Worm (Caenorhabditis elegans): ENCODE data around the gene Y37D8A.6.

DNA sequence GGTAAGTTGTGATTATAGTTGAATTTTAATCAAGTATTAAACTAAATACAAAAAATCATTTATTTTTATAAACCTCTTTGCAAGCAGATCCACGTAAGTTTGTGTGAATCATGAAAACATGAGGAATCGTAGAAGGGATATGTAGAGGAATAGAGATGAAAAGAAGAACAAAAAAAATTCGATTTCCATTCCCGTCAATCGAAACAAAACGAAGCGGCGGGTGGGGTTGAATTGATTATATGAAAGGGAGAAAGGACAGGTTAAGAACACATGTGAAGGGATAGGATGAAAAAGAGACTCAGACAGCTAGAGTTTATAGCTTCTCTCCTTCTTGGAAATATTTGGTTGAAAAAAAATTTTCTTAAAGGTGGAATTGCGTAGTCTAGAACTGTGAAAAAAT is 10.0 kb downstream of the Y37D8A.6 start:
- TF ChIP-seq ztf-11 (tag; optimal IDR thresholded peaks at IDR 0.05) (no peak), unc-39 (tag; optimal IDR thresholded peaks at IDR 0.05) (no peak), sma-9 (GFP tag; optimal IDR thresholded peaks at IDR 0.05) (peak; percentile 24), sma-9 (tag; optimal IDR thresholded peaks at IDR 0.05) (no peak), alr-1 (tag; optimal IDR thresholded peaks at IDR 0.05) (no peak), ZK546.5 (tag; optimal IDR thresholded peaks at IDR 0.05) (no peak), nhr-12 (tag; optimal IDR thresholded peaks at IDR 0.05) (no peak), skn-1 (tag; optimal IDR thresholded peaks at IDR 0.05) (no peak), fos-1 (tag; optimal IDR thresholded peaks at IDR 0.05) (peak; percentile 21), nhr-25 (tag; optimal IDR thresholded peaks at IDR 0.05) (peak; percentile 20), mdl-1 (tag; optimal IDR thresholded peaks at IDR 0.05) (no peak), C34F6.9 (tag; optimal IDR thresholded peaks at IDR 0.05) (no peak), nhr-77 (tag; optimal IDR thresholded peaks at IDR 0.05) (no peak), egl-27 (tag; optimal IDR thresholded peaks at IDR 0.05) (no peak)

Data from whole organism, L2 larva.